Worm (Caenorhabditis elegans): Measurements from ENCODE around the gene ZK792.12.

ce11 chrIV:11700100-11700499 lies 6.5 kb downstream of the ZK792.12 start:
- TF ChIP-seq lsy-2 (tag; optimal IDR thresholded peaks at IDR 0.05) (no peak), unc-39 (tag; optimal IDR thresholded peaks at IDR 0.05) (no peak), ces-1 (GFP tag; optimal IDR thresholded peaks at IDR 0.05) (no peak), nhr-28 (tag; optimal IDR thresholded peaks at IDR 0.05) (no peak)

Data from whole organism, mixed stage, embryonic.